Worm (Caenorhabditis elegans) whole organism, late embryonic: ENCODE results near the gene srsx-27.

Experiments used
- dve-1 ChIP-seq: sonication (generic microtip); optimal IDR thresholded peaks from 2 replicates; lab custom pipeline; 2017; ENCODE audit warnings: antibody characterized with exemption, mild to moderate bottlenecking, missing genetic modification characterization, missing compliant biosample characterization
- fkh-10 ChIP-seq: fragments of 150-350 bp; optimal IDR thresholded peaks from 2 replicates; lab custom pipeline; 2014; ENCODE audit warnings: missing biosample characterization, missing genetic modification reagents, missing genetic modification characterization
- pat-9 ChIP-seq: fragments of 200-800 bp; sonication (Bioruptor generic); optimal IDR thresholded peaks from 2 replicates; lab custom pipeline; 2018; ENCODE audit warnings: mild to moderate bottlenecking, missing genetic modification characterization, moderate library complexity, missing compliant biosample characterization

- TF ChIP-seq fkh-10 (GFP tag; lab: Kevin White, UChicago), result no peak
- no peak for TF ChIP-seq dve-1
- no peak for TF ChIP-seq pat-9
These were observed 29.4 kb downstream of the srsx-27 start, which contains the start of gene cul-5 for ce11 chrV:10179235-10179634.
